Fruit fly (Drosophila melanogaster): Measurements from ENCODE around the gene CG34039.

Gene CG34039

dm6 chr3L:14546918-14547533 lies 12.8 kb upstream of the CG34039 start:
- TF ChIP-seq CG17801 (GFP tag; optimal IDR thresholded peaks at IDR 0.05; ENCODE audit: partially characterized antibody) = no peak

DNA sequence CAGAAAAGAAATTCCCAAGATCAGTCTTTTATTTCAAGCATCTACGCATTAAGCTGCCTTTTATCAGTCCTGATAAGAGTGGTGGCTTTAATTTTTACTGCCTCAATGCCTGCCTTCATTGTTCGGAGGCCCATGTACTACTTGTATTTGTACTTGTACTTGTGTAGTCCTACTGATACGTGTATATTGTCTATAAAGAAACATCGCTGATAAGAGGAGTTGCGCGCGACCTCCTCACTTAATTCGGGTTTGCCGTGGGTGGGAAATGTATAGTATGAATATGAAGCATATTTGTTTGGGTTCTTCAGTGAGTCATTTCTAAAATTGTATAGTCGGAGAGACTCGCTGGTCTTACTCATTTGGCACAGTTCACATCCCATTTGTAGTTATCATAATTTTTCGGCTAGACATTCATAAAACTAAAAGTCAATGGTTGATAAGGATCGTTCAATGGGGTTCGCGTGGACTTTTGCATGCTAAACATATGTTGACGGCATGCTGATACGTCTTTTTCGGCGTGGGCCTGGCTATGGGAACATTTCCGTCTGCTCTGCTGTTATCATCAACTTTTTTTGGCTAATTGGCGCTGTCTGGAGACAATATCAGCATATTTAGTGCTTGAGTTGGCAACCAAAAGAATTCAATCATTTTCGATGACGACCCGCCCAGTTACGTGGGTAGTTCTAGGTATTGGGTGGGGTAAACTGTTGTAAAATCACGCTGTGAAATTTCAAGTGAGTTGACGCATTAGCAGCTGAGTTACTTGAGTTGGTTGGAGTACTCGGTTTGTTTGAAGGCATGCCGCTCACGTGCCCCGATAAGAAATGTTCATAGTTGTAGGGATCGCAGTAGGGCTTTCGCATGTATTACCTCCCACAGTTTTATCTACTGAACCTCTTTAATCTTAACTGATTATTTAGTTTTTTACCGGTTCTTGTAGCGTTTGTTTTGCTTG lies 11.7 kb upstream of the CG34039 start:
- no peak for TF ChIP-seq CG17801 (GFP tag; optimal IDR thresholded peaks at IDR 0.05; ENCODE audit: partially characterized antibody)

DNA sequence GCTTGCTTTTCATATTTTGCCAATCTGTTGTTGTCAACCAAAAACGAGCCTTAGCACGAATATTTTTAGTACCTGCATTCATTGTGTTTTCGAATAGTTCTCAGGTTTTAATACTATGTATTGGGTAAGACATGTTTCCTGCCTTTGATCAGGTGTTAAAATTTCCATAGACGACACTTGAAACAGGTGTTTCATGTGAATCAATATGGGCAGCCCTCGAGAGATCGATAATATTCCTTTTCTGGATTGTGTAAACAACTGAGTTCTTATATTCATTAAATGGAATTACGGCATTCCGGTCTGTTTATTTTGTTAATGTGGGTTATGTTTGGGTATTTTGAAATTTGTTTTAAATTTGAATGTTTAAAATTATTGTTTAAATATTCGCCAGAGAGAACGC lies 10.6 kb upstream of the CG34039 start:
- no peak for TF ChIP-seq CG17801 (GFP tag; optimal IDR thresholded peaks at IDR 0.05; ENCODE audit: partially characterized antibody)

- TF ChIP-seq CG17801 (GFP tag; optimal IDR thresholded peaks at IDR 0.05; ENCODE audit: partially characterized antibody) = no peak
Measured at dm6 chr3L:14549958-14550357, 9.8 kb upstream of the CG34039 start.

- peak; percentile 97 for TF ChIP-seq CG17801 (GFP tag; optimal IDR thresholded peaks at IDR 0.05; ENCODE audit: partially characterized antibody)
Measured at dm6 chr3L:14550839-14551415, 8.9 kb upstream of the CG34039 start, which contains the start of gene Gbs-70E. TSS of gene Gbs-70E (minus strand) at chr3L:14550975.

- no peak for TF ChIP-seq CG17801 (GFP tag; optimal IDR thresholded peaks at IDR 0.05; ENCODE audit: partially characterized antibody)
Measured at dm6 chr3L:14551621-14552020, 8.2 kb upstream of the CG34039 start.

- TF ChIP-seq CG17801 (GFP tag; optimal IDR thresholded peaks at IDR 0.05; ENCODE audit: partially characterized antibody) = no peak
Measured at dm6 chr3L:14552041-14552924, 7.5 kb upstream of the CG34039 start.

DNA sequence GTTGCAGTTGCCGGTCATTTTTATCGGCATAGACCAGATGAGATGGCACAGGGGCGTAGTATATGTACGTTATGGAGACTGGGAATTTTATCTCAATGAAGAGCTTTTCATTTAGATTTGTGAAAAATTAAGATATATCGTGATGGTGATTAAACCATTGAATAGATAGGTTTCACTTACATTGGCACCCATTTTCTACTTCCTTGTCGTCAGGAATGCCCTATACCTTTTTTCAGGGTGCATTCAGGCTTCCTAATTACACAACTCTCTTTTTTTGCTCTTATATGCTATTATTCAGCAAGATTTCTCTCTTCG lies 6.9 kb upstream of the CG34039 start:
- TF ChIP-seq CG17801 (GFP tag; optimal IDR thresholded peaks at IDR 0.05; ENCODE audit: partially characterized antibody) = no peak

DNA sequence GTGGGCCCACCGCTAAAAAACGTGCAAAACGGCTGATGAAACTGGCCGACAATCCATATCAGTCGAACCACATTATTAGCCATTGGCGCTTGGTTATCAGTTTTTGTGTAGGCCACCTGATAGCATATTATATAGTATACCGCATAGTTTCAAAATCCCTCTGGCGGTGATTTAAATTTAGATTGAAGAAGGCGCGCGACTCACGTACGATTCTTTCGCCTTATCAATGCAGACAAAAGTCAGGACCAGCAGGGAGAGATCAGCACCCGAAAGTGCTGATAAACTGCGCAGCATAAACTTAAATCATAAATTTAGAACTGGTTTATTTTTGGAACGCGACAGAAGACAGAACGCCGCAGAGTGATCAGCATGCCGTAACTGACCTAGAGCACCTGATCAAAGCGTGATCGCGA lies 5.9 kb upstream of the CG34039 start:
- TF ChIP-seq CG17801 (GFP tag; optimal IDR thresholded peaks at IDR 0.05; ENCODE audit: partially characterized antibody) = no peak

dm6 chr3L:14555052-14555451 lies 4.7 kb upstream of the CG34039 start:
- TF ChIP-seq CG17801 (GFP tag; optimal IDR thresholded peaks at IDR 0.05; ENCODE audit: partially characterized antibody) = no peak

DNA sequence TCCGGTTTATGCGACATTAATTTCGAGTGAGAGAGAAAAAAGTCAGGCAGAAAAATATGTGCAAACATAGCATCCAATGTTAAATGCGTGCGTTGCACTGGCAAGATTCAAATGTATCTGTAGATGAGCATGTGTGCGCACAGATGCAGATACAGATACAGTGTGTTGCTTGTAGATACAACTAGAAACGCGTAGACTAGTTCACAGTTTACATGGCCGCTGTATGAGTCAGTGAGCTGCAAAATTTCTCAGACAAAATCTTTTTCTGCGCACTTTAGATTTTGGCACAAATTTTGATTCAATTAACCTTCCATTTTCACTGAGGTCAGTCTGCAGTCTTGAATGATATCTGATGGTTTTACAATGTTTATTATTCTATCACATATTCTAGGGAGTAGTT lies 3.6 kb upstream of the CG34039 start:
- no peak for TF ChIP-seq CG17801 (GFP tag; optimal IDR thresholded peaks at IDR 0.05; ENCODE audit: partially characterized antibody)

- TF ChIP-seq CG17801 (GFP tag; optimal IDR thresholded peaks at IDR 0.05; ENCODE audit: partially characterized antibody) = no peak
Measured at dm6 chr3L:14556774-14557741, 2.7 kb upstream of the CG34039 start.

DNA sequence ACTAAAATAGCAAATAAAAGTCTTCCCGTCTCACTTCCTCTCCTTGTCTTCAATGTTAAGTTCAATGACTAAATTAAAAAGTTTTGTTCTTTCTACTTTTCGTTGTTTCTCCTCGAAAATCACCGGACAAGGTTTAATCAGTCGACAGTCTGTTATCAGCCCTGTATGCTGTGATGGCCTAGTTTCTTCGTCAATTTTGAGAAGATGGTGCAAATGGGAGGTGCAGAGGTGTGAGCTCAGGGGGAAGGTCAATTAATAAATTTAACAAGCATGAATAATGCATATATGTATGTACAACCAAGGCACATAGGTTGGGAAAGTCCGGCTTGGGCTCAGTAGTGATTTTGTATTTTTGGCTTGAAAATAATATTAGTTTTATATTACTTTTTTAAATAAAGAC lies 1.8 kb upstream of the CG34039 start:
- TF ChIP-seq CG17801 (GFP tag; optimal IDR thresholded peaks at IDR 0.05; ENCODE audit: partially characterized antibody) = no peak

DNA sequence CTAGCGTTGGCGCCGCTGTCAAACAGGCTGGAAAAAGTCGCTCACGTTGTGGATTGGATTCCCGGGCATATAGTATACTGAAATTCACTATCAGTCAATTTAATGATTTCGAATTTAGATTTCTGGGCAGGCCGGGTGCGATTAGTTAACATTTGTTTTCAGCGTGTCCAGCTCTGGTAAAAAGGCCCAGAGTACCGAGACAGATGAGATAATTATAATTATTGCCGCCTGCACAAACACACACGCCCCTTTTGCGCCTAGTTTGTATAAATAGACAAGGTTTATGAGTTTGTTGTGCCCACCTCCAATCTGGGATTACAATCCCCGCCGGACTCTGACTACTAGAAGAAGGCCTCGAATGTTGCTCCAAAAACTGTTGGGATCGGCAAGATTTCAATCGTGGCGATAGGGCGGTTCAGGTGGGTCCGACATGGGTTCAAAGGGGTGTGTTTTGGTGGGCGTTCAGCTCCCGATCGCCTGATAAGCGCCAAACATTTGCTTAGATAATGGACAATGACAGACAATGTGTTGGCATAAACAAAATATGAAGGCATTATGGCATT lies 772 bp upstream of the CG34039 start:
- no peak for TF ChIP-seq CG17801 (GFP tag; optimal IDR thresholded peaks at IDR 0.05; ENCODE audit: partially characterized antibody)

Measured in ovary, adult (tissue).